Worm (Caenorhabditis elegans): Measurements from ENCODE around the gene F35G2.1.

ce11 chrIV:12212814-12213213 is 9.8 kb downstream of the F35G2.1 start:
- TF ChIP-seq mdl-1 (tag; optimal IDR thresholded peaks at IDR 0.05) (no peak), pha-4 (tag; optimal IDR thresholded peaks at IDR 0.05) (no peak), ztf-11 (tag; optimal IDR thresholded peaks at IDR 0.05) (no peak), unc-62 (GFP tag; optimal IDR thresholded peaks at IDR 0.05) (no peak), jun-1 (tag; optimal IDR thresholded peaks at IDR 0.05) (no peak), pqm-1 (tag; optimal IDR thresholded peaks at IDR 0.05) (no peak), snpc-4 (tag; optimal IDR thresholded peaks at IDR 0.05) (no peak)

All from whole organism, L3 larva.